Worm (Caenorhabditis elegans) whole organism, young adult: Measurements from ENCODE around the gene C51E3.10.
A peak's percentile ranks its signal among the peaks of the same experiment; 100 is the strongest.

Source experiments
- F23B12.7 ChIP-seq: sonication (generic microtip); optimal IDR thresholded peaks from 2 replicates; lab custom pipeline; 2017; ENCODE audit warnings: missing genetic modification characterization, mild to moderate bottlenecking, missing compliant biosample characterization, antibody characterized with exemption, moderate library complexity; ENCODE audit not compliant: insufficient read depth
- F52B5.7 ChIP-seq: sonication (generic microtip); optimal IDR thresholded peaks from 2 replicates; lab custom pipeline; 2016; ENCODE audit warnings: mild to moderate bottlenecking, missing genetic modification characterization, missing compliant biosample characterization
- madf-10 ChIP-seq: sonication (generic microtip); optimal IDR thresholded peaks from 2 replicates; lab custom pipeline; 2016; ENCODE audit warnings: mild to moderate bottlenecking, missing genetic modification characterization, missing compliant biosample characterization
- mel-28 ChIP-seq: sonication (generic microtip); optimal IDR thresholded peaks from 2 replicates; lab custom pipeline; 2016; ENCODE audit warnings: borderline replicate concordance, mild to moderate bottlenecking, missing genetic modification characterization, missing compliant biosample characterization
- snpc-4 ChIP-seq, 5 experiments: fragments of 150-350 bp in 1 of 5; sonication (generic microtip) in 4 of 5; optimal IDR thresholded peaks; 2 replicates each; lab custom pipeline; 2014 to 2018; ENCODE audit warnings: missing genetic modification characterization in 5 of 5, missing biosample characterization in 3 of 5, antibody characterized with exemption in 2 of 5, mild to moderate bottlenecking in 2 of 5, missing compliant biosample characterization in 2 of 5, missing genotype in 2 of 5, moderate library complexity in 2 of 5, missing genetic modification reagents in 1 of 5
- zfh-2 ChIP-seq: fragments of 200-800 bp; sonication (Bioruptor generic); conservative IDR thresholded peaks from 2 replicates; pipeline ENCODE4 v1.3.6; 2022; ENCODE audit warnings: missing genetic modification reagents, missing genetic modification characterization, missing compliant biosample characterization

DNA sequence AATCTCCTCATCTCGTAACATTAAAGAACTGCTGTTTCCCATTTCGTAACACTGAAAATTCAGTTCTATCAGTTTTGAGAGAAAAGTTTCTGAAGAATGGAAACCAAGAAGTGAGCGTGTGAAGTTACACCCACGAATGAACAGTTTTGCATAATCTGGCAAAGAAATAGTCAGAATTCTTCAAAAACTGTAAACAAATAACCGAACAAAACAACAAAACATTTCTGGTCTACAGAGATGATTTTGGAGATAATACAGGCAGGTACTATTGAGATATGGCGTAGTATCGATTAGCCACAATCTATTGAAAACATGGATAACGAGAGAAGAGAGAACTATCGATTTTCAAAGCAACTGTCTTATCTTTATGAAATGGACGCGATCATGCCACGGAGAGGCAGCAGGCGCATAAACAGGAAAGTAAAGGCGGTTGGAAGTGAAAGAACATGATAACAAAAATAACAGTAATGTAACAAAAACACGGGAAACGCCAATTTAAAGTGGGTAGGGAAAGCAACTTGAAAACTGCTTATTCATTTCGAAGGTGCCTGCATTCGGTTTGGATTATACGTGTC, 42.6 kb upstream of the C51E3.10 start, which contains the start of gene chpf-1:
- TF ChIP-seq madf-10 (no peak), zfh-2 (no peak), mel-28 (tag; lab: Kevin White, UChicago) (no peak), snpc-4 (GFP tag; optimal IDR thresholded peaks at IDR 0.05; lab: Kevin White, UChicago) (no peak), snpc-4 (tag; optimal IDR thresholded peaks at IDR 0.05; lab: Kevin White, UChicago) (peak in 2 of 4 experiments; percentile 33 to 36), F52B5.7 (tag; lab: Kevin White, UChicago) (no peak), F23B12.7 (tag; lab: Kevin White, UChicago) (no peak)
